Fruit fly (Drosophila melanogaster) whole organism, wandering third instar larva: ENCODE measurements around the gene CG3040.
A peak's percentile ranks its signal among the peaks of the same experiment; 100 is the strongest.

Experiments
- Abd-B ChIP-seq: fragments of >200 bp; optimal IDR thresholded peaks from 2 replicates; lab custom pipeline; 2017; ENCODE audit warnings: missing biosample characterization, missing genetic modification characterization
- CG32264 ChIP-seq: fragments of 200-800 bp; sonication (Bioruptor generic); optimal IDR thresholded peaks from 2 replicates; lab custom pipeline; 2016; ENCODE audit warnings: missing biosample characterization, missing genetic modification characterization
- CG9705 ChIP-seq: fragments of 200-800 bp; sonication (Bioruptor generic); optimal IDR thresholded peaks from 2 replicates; lab custom pipeline; 2018; ENCODE audit warnings: missing biosample characterization, mild to moderate bottlenecking, missing genetic modification characterization
- CrebA ChIP-seq: fragments of 200-800 bp; sonication (Bioruptor generic); optimal IDR thresholded peaks from 2 replicates; lab custom pipeline; 2016; ENCODE audit warnings: missing biosample characterization, mild to moderate bottlenecking, missing genetic modification characterization, borderline replicate concordance
- Dfd ChIP-seq: fragments of >200 bp; optimal IDR thresholded peaks from 2 replicates; lab custom pipeline; 2017; ENCODE audit warnings: missing biosample characterization, missing genetic modification characterization
- Dif ChIP-seq: fragments of 200-275, 200-300 bp; sonication (Bioruptor generic); optimal IDR thresholded peaks from 2 replicates; lab custom pipeline; 2018; ENCODE audit warnings: missing biosample characterization, missing genetic modification characterization; ENCODE audit not compliant: partially characterized antibody
- GATAd ChIP-seq: sonication (Bioruptor generic); optimal IDR thresholded peaks from 2 replicates; lab custom pipeline; 2016; ENCODE audit warnings: missing biosample characterization, missing genetic modification characterization
- HLH106 ChIP-seq: fragments of 200-800 bp; optimal IDR thresholded peaks from 3 replicates; lab custom pipeline; 2019; ENCODE audit warnings: missing biosample characterization, mild to moderate bottlenecking, missing genetic modification characterization, moderate library complexity
- Hnf4 ChIP-seq: fragments of 200-800 bp; sonication (Bioruptor generic); optimal IDR thresholded peaks from 2 replicates; lab custom pipeline; 2016; ENCODE audit warnings: missing biosample characterization, mild to moderate bottlenecking, missing genetic modification characterization
- Hr83 ChIP-seq: fragments of 200-300 bp; sonication (Bioruptor generic); optimal IDR thresholded peaks from 2 replicates; lab custom pipeline; 2016; ENCODE audit warnings: missing biosample characterization, mild to moderate bottlenecking, missing genetic modification characterization, moderate library complexity; ENCODE audit not compliant: poor library complexity, severe bottlenecking
- Jra ChIP-seq: sonication (Bioruptor generic); optimal IDR thresholded peaks from 2 replicates; lab custom pipeline; 2016; ENCODE audit warnings: missing biosample characterization, missing genetic modification characterization
- Mio ChIP-seq: sonication (Bioruptor generic); optimal IDR thresholded peaks from 2 replicates; lab custom pipeline; 2016; ENCODE audit warnings: missing biosample characterization, missing genetic modification characterization
- N ChIP-seq: fragments of >200 bp; optimal IDR thresholded peaks from 2 replicates; lab custom pipeline; 2018; ENCODE audit warnings: missing biosample characterization, missing external identifiers, missing genetic modification characterization
- OdsH ChIP-seq: fragments of 200-800 bp; sonication (Bioruptor generic); optimal IDR thresholded peaks from 2 replicates; lab custom pipeline; 2016; ENCODE audit warnings: missing biosample characterization, mild to moderate bottlenecking, missing genetic modification characterization
- Rel ChIP-seq, 2 experiments: fragments of 200-800 bp; sonication (Bioruptor generic) in 1 of 2; optimal IDR thresholded peaks; 2 replicates in 1 of 2; 3 replicates in 1 of 2; lab custom pipeline; 2016 to 2019; ENCODE audit warnings: mild to moderate bottlenecking in 2 of 2, missing biosample characterization in 2 of 2, missing genetic modification characterization in 2 of 2, moderate library complexity in 1 of 2
- Vsx2 ChIP-seq: fragments of 200-300, 225-300 bp; sonication (Bioruptor generic); optimal IDR thresholded peaks from 2 replicates; lab custom pipeline; 2018; ENCODE audit warnings: missing biosample characterization, missing genetic modification characterization; ENCODE audit not compliant: partially characterized antibody
- br ChIP-seq: fragments of 200-800 bp; sonication (Bioruptor generic); optimal IDR thresholded peaks from 2 replicates; lab custom pipeline; 2016; ENCODE audit warnings: missing biosample characterization, missing genetic modification characterization
- brk ChIP-seq: fragments of 200-800 bp; sonication (Bioruptor generic); optimal IDR thresholded peaks from 2 replicates; lab custom pipeline; 2016; ENCODE audit warnings: missing biosample characterization, mild to moderate bottlenecking, missing genetic modification characterization
- dl ChIP-seq, 2 experiments: fragments of 175-275, 200-275 bp in 1 of 2; fragments of 200-275 bp in 1 of 2; sonication (Bioruptor generic); optimal IDR thresholded peaks; lab custom pipeline; 2018; ENCODE audit warnings: mild to moderate bottlenecking in 2 of 2, missing biosample characterization in 2 of 2, missing genetic modification characterization in 2 of 2, moderate library complexity in 2 of 2; ENCODE audit not compliant: partially characterized antibody in 2 of 2, insufficient read depth in 1 of 2
- dmrt93B ChIP-seq: fragments of 200-800 bp; sonication (Bioruptor generic); optimal IDR thresholded peaks from 2 replicates; lab custom pipeline; 2018; ENCODE audit warnings: missing biosample characterization, mild to moderate bottlenecking, missing genetic modification characterization
- dsf ChIP-seq: sonication (Bioruptor generic); optimal IDR thresholded peaks from 2 replicates; lab custom pipeline; 2016; ENCODE audit warnings: missing biosample characterization, missing genetic modification characterization, borderline replicate concordance
- ey ChIP-seq: fragments of 200-800 bp; sonication (Bioruptor generic); optimal IDR thresholded peaks from 2 replicates; lab custom pipeline; 2016; ENCODE audit warnings: missing biosample characterization, missing genetic modification characterization
- foxo ChIP-seq, 2 experiments: fragments of 200-800 bp; sonication (Bioruptor generic); optimal IDR thresholded peaks; 2 replicates in 1 of 2; 3 replicates in 1 of 2; lab custom pipeline; 2016 to 2017; ENCODE audit warnings: missing biosample characterization in 2 of 2, missing genetic modification characterization in 2 of 2
- fru ChIP-seq: fragments of 200-800 bp; sonication (Bioruptor generic); optimal IDR thresholded peaks from 3 replicates; lab custom pipeline; 2016; ENCODE audit warnings: missing biosample characterization, mild to moderate bottlenecking, missing genetic modification characterization
- h ChIP-seq: fragments of 200-800 bp; sonication (Bioruptor generic); optimal IDR thresholded peaks from 3 replicates; lab custom pipeline; 2016; ENCODE audit warnings: missing biosample characterization, mild to moderate bottlenecking, missing genetic modification characterization
- jim ChIP-seq: fragments of 175-275, 200-325 bp; sonication (Bioruptor generic); optimal IDR thresholded peaks from 2 replicates; lab custom pipeline; 2016; ENCODE audit warnings: missing biosample characterization, mild to moderate bottlenecking, missing genetic modification characterization
- pan ChIP-seq: fragments of >200 bp; optimal IDR thresholded peaks from 2 replicates; lab custom pipeline; 2017
- psq ChIP-seq: fragments of 200-800 bp; sonication (Bioruptor generic); optimal IDR thresholded peaks from 3 replicates; lab custom pipeline; 2017; ENCODE audit warnings: missing biosample characterization, mild to moderate bottlenecking, missing genetic modification characterization, moderate library complexity
- rgr ChIP-seq: fragments of 200-800 bp; sonication (Bioruptor generic); optimal IDR thresholded peaks from 3 replicates; lab custom pipeline; 2016; ENCODE audit warnings: missing biosample characterization, mild to moderate bottlenecking, missing genetic modification characterization
- sage ChIP-seq: fragments of 200-800 bp; sonication (Bioruptor generic); optimal IDR thresholded peaks from 2 replicates; lab custom pipeline; 2016; ENCODE audit warnings: missing biosample characterization, mild to moderate bottlenecking, missing genetic modification characterization
- sv ChIP-seq: fragments of 200-800 bp; sonication (Bioruptor generic); optimal IDR thresholded peaks from 3 replicates; lab custom pipeline; 2016; ENCODE audit warnings: missing biosample characterization, missing genetic modification characterization
- tai ChIP-seq: sonication (Bioruptor generic); optimal IDR thresholded peaks from 2 replicates; lab custom pipeline; 2016; ENCODE audit warnings: missing biosample characterization, missing genetic modification characterization
- usp ChIP-seq: fragments of >200 bp; optimal IDR thresholded peaks from 2 replicates; lab custom pipeline; 2017; ENCODE audit warnings: missing biosample characterization, missing genetic modification characterization
- woc ChIP-seq: sonication (Bioruptor generic); optimal IDR thresholded peaks from 2 replicates; lab custom pipeline; 2016; ENCODE audit warnings: missing biosample characterization, mild to moderate bottlenecking, missing genetic modification characterization

CG3040 gene

DNA sequence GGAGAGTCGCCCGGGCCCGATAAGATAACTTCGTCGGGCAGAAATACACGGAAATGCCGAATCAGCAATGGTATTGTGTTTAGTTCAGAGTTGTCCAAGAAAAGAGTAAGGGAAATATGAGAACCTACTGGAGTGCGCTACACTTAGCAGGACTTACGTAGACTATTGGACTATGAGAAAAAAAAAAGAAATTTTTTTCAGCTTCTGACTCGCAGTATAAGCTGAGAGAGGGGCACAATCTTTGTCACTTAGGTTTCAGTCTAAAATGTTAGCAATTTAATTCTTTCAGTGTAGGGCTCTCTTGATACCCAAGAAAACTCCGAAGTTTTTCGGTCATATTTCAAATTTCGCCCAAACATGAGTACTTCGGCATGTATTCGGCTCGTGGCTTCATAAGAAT is 20.6 kb upstream of the CG3040 start (continued):
- TF ChIP-seq rgr (GFP tag; lab: Kevin White, UChicago): peak; percentile 88
- TF ChIP-seq CrebA (GFP tag; lab: Kevin White, UChicago): no peak
- TF ChIP-seq CG9705 (GFP tag; lab: Kevin White, UChicago): peak; percentile 40
- no peak for TF ChIP-seq pan
- no peak for TF ChIP-seq jim
- TF ChIP-seq CG32264 (GFP tag; lab: Kevin White, UChicago): peak; percentile 79
- no peak for TF ChIP-seq usp (GFP tag; lab: Kevin White, UChicago)
- TF ChIP-seq dsf (GFP tag; lab: Kevin White, UChicago): peak; percentile 35

DNA sequence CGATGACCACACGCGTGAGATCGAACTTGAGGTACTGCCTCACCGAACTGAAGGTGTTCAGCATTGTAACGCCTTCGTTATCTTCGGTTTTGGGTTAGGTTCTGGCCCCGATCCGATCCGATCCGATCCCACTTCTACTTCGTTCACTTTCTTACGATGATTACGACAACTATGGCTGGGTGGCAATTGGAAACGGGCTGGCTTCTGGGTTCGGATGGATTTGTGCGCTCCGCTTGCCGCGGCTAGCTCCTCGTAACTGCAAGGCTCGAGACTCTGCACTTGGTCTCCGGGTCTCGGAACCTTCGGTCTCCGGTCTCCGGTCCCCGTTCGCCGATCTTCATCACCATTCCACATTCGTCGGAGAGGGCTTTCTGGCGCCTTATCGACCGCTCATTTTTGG is 20.2 kb upstream of the CG3040 start, which contains the start of gene Inx7:
Gene Inx7 (minus strand): TSS at position 263 of the 400 bp plus-strand sequence.
- TF ChIP-seq HLH106: no peak
- no peak for TF ChIP-seq Hnf4
- no peak for TF ChIP-seq sage (GFP tag; lab: Kevin White, UChicago)
- TF ChIP-seq Abd-B (GFP tag; lab: Kevin White, UChicago): no peak
- no peak for TF ChIP-seq pan
- no peak for TF ChIP-seq brk (GFP tag; lab: Kevin White, UChicago)
- no peak for TF ChIP-seq sv (GFP tag; lab: Kevin White, UChicago)

DNA sequence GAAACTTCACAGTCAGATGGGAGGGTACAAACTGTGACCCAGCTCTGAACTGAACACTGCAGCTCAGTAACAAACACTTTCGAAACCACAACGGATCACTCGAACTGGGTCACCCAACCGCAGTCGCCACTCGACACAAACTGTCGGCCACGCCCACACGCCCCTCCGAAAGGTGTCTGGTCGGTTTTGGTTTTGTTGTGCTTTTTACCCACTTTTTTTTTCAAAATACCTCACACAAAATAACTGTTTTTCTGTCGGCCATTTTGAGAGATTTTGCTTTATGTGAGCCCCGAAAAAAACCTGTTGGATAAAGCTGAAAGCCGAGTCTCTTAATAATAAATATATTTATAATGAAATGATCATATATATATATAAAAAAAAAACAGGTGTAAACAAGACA is 18.1 kb upstream of the CG3040 start, which contains the start of gene ogre:
Gene ogre (minus strand): TSS at position 33 of the 400 bp plus-strand sequence.
- TF ChIP-seq h (GFP tag; lab: Kevin White, UChicago) (no peak), ey (no peak), Dif (GFP tag; lab: Kevin White, UChicago) (peak; percentile 45), rgr (GFP tag; lab: Kevin White, UChicago) (no peak), dsf (GFP tag; lab: Kevin White, UChicago) (no peak), Hr83 (GFP tag; lab: Kevin White, UChicago) (no peak), Vsx2 (GFP tag; lab: Kevin White, UChicago) (peak; percentile 43)

DNA sequence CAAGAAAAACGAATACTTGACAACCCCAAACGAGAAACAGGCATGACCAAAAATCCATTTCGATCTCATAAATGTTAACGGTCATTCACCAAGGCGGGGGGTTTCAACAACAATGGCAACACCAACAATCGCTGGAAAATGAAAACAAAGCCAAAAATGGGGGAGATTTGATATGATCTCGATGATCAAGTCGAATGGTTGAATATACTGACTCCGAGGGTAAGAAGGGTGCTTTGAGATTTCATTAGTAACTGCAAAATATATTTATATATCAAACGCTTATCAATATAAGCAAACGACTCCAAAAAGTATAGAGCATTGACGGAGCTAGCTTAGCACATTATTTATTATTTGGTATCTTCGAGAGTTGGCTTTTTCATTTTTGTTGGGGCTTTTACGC is 16.9 kb upstream of the CG3040 start:
- TF ChIP-seq dl (GFP tag; optimal IDR thresholded peaks at IDR 0.05; lab: Kevin White, UChicago; ENCODE audit: insufficient read depth in 1 of 2, partially characterized antibody in 2 of 2): no peak
- no peak for TF ChIP-seq CrebA (GFP tag; lab: Kevin White, UChicago)
- TF ChIP-seq tai (GFP tag; lab: Kevin White, UChicago): no peak
- no peak for TF ChIP-seq pan
- TF ChIP-seq HLH106: no peak
- TF ChIP-seq woc (GFP tag; lab: Kevin White, UChicago): peak; percentile 51
- no peak for TF ChIP-seq Rel (GFP tag; optimal IDR thresholded peaks at IDR 0.05; lab: Kevin White, UChicago)
- TF ChIP-seq Rel (tag; optimal IDR thresholded peaks at IDR 0.05; lab: Kevin White, UChicago): peak; percentile 1
- peak; percentile 18 for TF ChIP-seq Hnf4
- no peak for TF ChIP-seq Hr83 (GFP tag; lab: Kevin White, UChicago)
- peak in 1 of 2 experiments; percentile 53 for TF ChIP-seq foxo (GFP tag; optimal IDR thresholded peaks at IDR 0.05; lab: Kevin White, UChicago)
- TF ChIP-seq dmrt93B: peak; percentile 1
- no peak for TF ChIP-seq N (GFP tag; lab: Kevin White, UChicago)
- no peak for TF ChIP-seq Dfd (GFP tag; lab: Kevin White, UChicago)
- TF ChIP-seq OdsH (GFP tag; lab: Kevin White, UChicago): no peak
- TF ChIP-seq fru (GFP tag; lab: Kevin White, UChicago): peak; percentile 44
- no peak for TF ChIP-seq CG32264 (GFP tag; lab: Kevin White, UChicago)
- TF ChIP-seq Jra (GFP tag; lab: Kevin White, UChicago): no peak
- TF ChIP-seq sv (GFP tag; lab: Kevin White, UChicago): no peak
- TF ChIP-seq brk (GFP tag; lab: Kevin White, UChicago): no peak
- no peak for TF ChIP-seq br
- no peak for TF ChIP-seq CG9705 (GFP tag; lab: Kevin White, UChicago)
- TF ChIP-seq ey: peak; percentile 22
- no peak for TF ChIP-seq sage (GFP tag; lab: Kevin White, UChicago)
- no peak for TF ChIP-seq dsf (GFP tag; lab: Kevin White, UChicago)
- TF ChIP-seq rgr (GFP tag; lab: Kevin White, UChicago): peak; percentile 24
- no peak for TF ChIP-seq GATAd (GFP tag; lab: Kevin White, UChicago)
- no peak for TF ChIP-seq Mio (GFP tag; lab: Kevin White, UChicago)
- no peak for TF ChIP-seq psq (GFP tag; lab: Kevin White, UChicago)
- no peak for TF ChIP-seq Abd-B (GFP tag; lab: Kevin White, UChicago)
- TF ChIP-seq jim: no peak
- TF ChIP-seq h (GFP tag; lab: Kevin White, UChicago): peak; percentile 57
